Fruit fly (Drosophila melanogaster): ENCODE measurements around the gene Lsp1beta.

The Lsp1beta gene

dm6 chr2L:855052-855547, 43.2 kb upstream of the Lsp1beta start, which contains the start of gene CG13949 (continued):
- TF ChIP-seq pita (GFP tag; optimal IDR thresholded peaks at IDR 0.05) (peak; percentile 47), CG6813 (GFP tag; optimal IDR thresholded peaks at IDR 0.05) (peak; percentile 30), ac (GFP tag; optimal IDR thresholded peaks at IDR 0.05) (no peak), Drgx (GFP tag; IDR thresholded peaks at IDR 0.05) (peak; percentile 45; the same call in 1 of the 2 replicates), CG12391 (tag; optimal IDR thresholded peaks at IDR 0.05) (peak; percentile 81), gsb-n (tag; optimal IDR thresholded peaks at IDR 0.05) (peak; percentile 38), ken (GFP tag; IDR thresholded peaks at IDR 0.05) (peak; percentile 88), CG11456 (GFP tag; IDR thresholded peaks at IDR 0.05) (peak; percentile 87), maf-S (GFP tag; optimal IDR thresholded peaks at IDR 0.05) (peak; percentile 60), Dek (tag; optimal IDR thresholded peaks at IDR 0.05) (peak; percentile 68), CG3065 (GFP tag; optimal IDR thresholded peaks at IDR 0.05) (no peak), CG2678 (tag; optimal IDR thresholded peaks at IDR 0.05) (peak; percentile 73), sisA (GFP tag; IDR thresholded peaks at IDR 0.05) (peak; percentile 59), CG11247 (GFP tag; IDR thresholded peaks at IDR 0.05) (peak; percentile 72), gem (tag; optimal IDR thresholded peaks at IDR 0.05) (peak; percentile 81), sens (GFP tag) (peak; percentile 94), Oli (tag; optimal IDR thresholded peaks at IDR 0.05) (peak; percentile 15), CG6689 (GFP tag; IDR thresholded peaks at IDR 0.05) (peak; percentile 65), salm (tag; optimal IDR thresholded peaks at IDR 0.05) (peak; percentile 41), pfk (GFP tag; optimal IDR thresholded peaks at IDR 0.05) (no peak), CHES-1-like (GFP tag; optimal IDR thresholded peaks at IDR 0.05) (peak; percentile 33), CG2712 (tag; optimal IDR thresholded peaks at IDR 0.05) (peak; percentile 70), fru (optimal IDR thresholded peaks at IDR 0.05) (no peak), CG15479 (GFP tag; optimal IDR thresholded peaks at IDR 0.05) (no peak), Bgb (GFP tag; IDR thresholded peaks at IDR 0.05; ENCODE audit: partially characterized antibody) (peak; percentile 65; the same call in 1 of the 2 replicates), Taf1 (GFP tag; IDR thresholded peaks at IDR 0.05) (peak; percentile 45), Ssrp (tag; optimal IDR thresholded peaks at IDR 0.05) (peak; percentile 20), Hey (tag; optimal IDR thresholded peaks at IDR 0.05) (no peak), Dp (GFP tag; optimal IDR thresholded peaks at IDR 0.05) (peak; percentile 51), trem (tag; optimal IDR thresholded peaks at IDR 0.05) (peak; percentile 63), Deaf1 (tag; optimal IDR thresholded peaks at IDR 0.05) (peak; percentile 33), CG15269 (tag; optimal IDR thresholded peaks at IDR 0.05) (peak; percentile 72), gcm2 (GFP tag; optimal IDR thresholded peaks at IDR 0.05) (no peak), CG18476 (GFP tag; optimal IDR thresholded peaks at IDR 0.05) (no peak), CrebB (tag; optimal IDR thresholded peaks at IDR 0.05) (peak; percentile 50), zfh1 (GFP tag; IDR thresholded peaks at IDR 0.05) (peak; percentile 77; the same call in 2 of the 3 replicates), al (GFP tag; IDR thresholded peaks at IDR 0.05) (peak; percentile 67), Max (GFP tag; optimal IDR thresholded peaks at IDR 0.05) (no peak), kay (GFP tag; optimal IDR thresholded peaks at IDR 0.05) (peak; percentile 39), Ets97D (GFP tag; optimal IDR thresholded peaks at IDR 0.05) (peak; percentile 68), nerfin-1 (tag; optimal IDR thresholded peaks at IDR 0.05) (peak; percentile 43), Ada2b (GFP tag; IDR thresholded peaks at IDR 0.05) (peak; percentile 73; the same call in 1 of the 2 replicates), sqz (GFP tag; optimal IDR thresholded peaks at IDR 0.05) (no peak), Myb (GFP tag; optimal IDR thresholded peaks at IDR 0.05) (peak; percentile 100), esg (GFP tag; conservative IDR thresholded peaks at IDR 0.05) (peak; percentile 44; the same call in 1 of the 2 replicates), hbn (GFP tag; IDR thresholded peaks at IDR 0.05; ENCODE audit: partially characterized antibody) (peak; percentile 49; the same call in 1 of the 2 replicates), Ravus (GFP tag; IDR thresholded peaks at IDR 0.05) (peak; percentile 35), CG16779 (GFP tag; IDR thresholded peaks at IDR 0.05) (peak; percentile 68; the same call in 1 of the 2 replicates), CG2875 (GFP tag; optimal IDR thresholded peaks at IDR 0.05) (peak; percentile 22), CG13123 (GFP tag; optimal IDR thresholded peaks at IDR 0.05) (no peak), dpn (GFP tag; optimal IDR thresholded peaks at IDR 0.05) (peak; percentile 48 to 67)

Data from whole organism, embryonic.